Worm (Caenorhabditis elegans): ENCODE data around the gene R04D3.3.

ce11 chrX:13269586-13269985 lies 20.8 kb downstream of the R04D3.3 start, which contains the start of gene cyp-14A2:
- TF ChIP-seq ceh-13 (GFP tag; optimal IDR thresholded peaks at IDR 0.05) (no peak), aly-1 (tag; optimal IDR thresholded peaks at IDR 0.05) (no peak), tbx-37 (GFP tag; conservative IDR thresholded peaks at IDR 0.05) (no peak), flt-1 (GFP tag; IDR thresholded peaks at IDR 0.05) (no peak), ceh-36 (tag; optimal IDR thresholded peaks at IDR 0.05) (no peak), ama-1 (optimal IDR thresholded peaks at IDR 0.05) (no peak), sea-1 (GFP tag; conservative IDR thresholded peaks at IDR 0.05) (no peak), scrt-1 (GFP tag; IDR thresholded peaks at IDR 0.05) (no peak), B0310.2 (tag; optimal IDR thresholded peaks at IDR 0.05) (no peak), tbx-11 (GFP tag; IDR thresholded peaks at IDR 0.05) (no peak), ets-7 (tag; optimal IDR thresholded peaks at IDR 0.05) (no peak), hnd-1 (tag; optimal IDR thresholded peaks at IDR 0.05) (no peak)
